Worm (Caenorhabditis elegans): ENCODE data around the gene C07A9.10.

C07A9.10 gene

ce11 chrIII:9685959-9686358 is at the start of gene C07A9.10:
Gene C07A9.10 (minus strand): TSS chrIII:9686059.
- TF ChIP-seq mdl-1 (tag; optimal IDR thresholded peaks at IDR 0.05) = no peak
- TF ChIP-seq tbx-2 (tag; optimal IDR thresholded peaks at IDR 0.05) = no peak
- TF ChIP-seq nhr-11 (tag; optimal IDR thresholded peaks at IDR 0.05) = no peak
- TF ChIP-seq ceh-9 (tag; optimal IDR thresholded peaks at IDR 0.05) = no peak
- no peak for TF ChIP-seq nfya-1 (tag; optimal IDR thresholded peaks at IDR 0.05; ENCODE audit: insufficient read depth)
- TF ChIP-seq fos-1 (tag; optimal IDR thresholded peaks at IDR 0.05) = no peak
- no peak for TF ChIP-seq nhr-67 (tag; optimal IDR thresholded peaks at IDR 0.05)
- TF ChIP-seq ztf-4 (tag; optimal IDR thresholded peaks at IDR 0.05) = no peak
- no peak for TF ChIP-seq lsy-12 (tag; optimal IDR thresholded peaks at IDR 0.05)

- no peak for TF ChIP-seq sea-2 (GFP tag; optimal IDR thresholded peaks at IDR 0.05)
- TF ChIP-seq lsy-12 (tag; optimal IDR thresholded peaks at IDR 0.05) = no peak
- TF ChIP-seq skn-1 (tag; optimal IDR thresholded peaks at IDR 0.05) = no peak
- TF ChIP-seq daf-12 (tag; optimal IDR thresholded peaks at IDR 0.05) = no peak
- TF ChIP-seq ceh-16 (tag; optimal IDR thresholded peaks at IDR 0.05) = no peak
Measured at ce11 chrIII:9734030-9734429, 48.2 kb upstream of the C07A9.10 start.

- TF ChIP-seq ceh-82 (tag; optimal IDR thresholded peaks at IDR 0.05) (no peak), lsy-12 (tag; optimal IDR thresholded peaks at IDR 0.05) (no peak), nhr-25 (tag; optimal IDR thresholded peaks at IDR 0.05) (peak; percentile 2), elt-1 (tag; optimal IDR thresholded peaks at IDR 0.05) (no peak), nhr-23 (tag; optimal IDR thresholded peaks at IDR 0.05) (peak; percentile 63)
Measured at ce11 chrIII:9733333-9733732, 47.5 kb upstream of the C07A9.10 start.

ce11 chrIII:9731313-9731912 is 45.6 kb upstream of the C07A9.10 start:
- TF ChIP-seq lin-39 (tag; optimal IDR thresholded peaks at IDR 0.05) (peak; percentile 66), elt-2 (tag; optimal IDR thresholded peaks at IDR 0.05) (no peak), unc-62 (GFP tag; optimal IDR thresholded peaks at IDR 0.05) (peak; percentile 42), snpc-4 (tag; optimal IDR thresholded peaks at IDR 0.05) (no peak)

- no peak for TF ChIP-seq fkh-2 (tag; optimal IDR thresholded peaks at IDR 0.05)
- no peak for TF ChIP-seq ceh-16 (tag; optimal IDR thresholded peaks at IDR 0.05)
- TF ChIP-seq elt-2 (tag; optimal IDR thresholded peaks at IDR 0.05) = no peak
- TF ChIP-seq unc-39 (tag; optimal IDR thresholded peaks at IDR 0.05) = no peak
Measured at ce11 chrIII:9730407-9730806, 44.5 kb upstream of the C07A9.10 start.

- no peak for TF ChIP-seq eor-1 (tag; optimal IDR thresholded peaks at IDR 0.05)
- TF ChIP-seq elt-3 (tag; optimal IDR thresholded peaks at IDR 0.05) = no peak
- no peak for TF ChIP-seq elt-2 (tag; optimal IDR thresholded peaks at IDR 0.05)
- no peak for TF ChIP-seq nhr-67 (tag; optimal IDR thresholded peaks at IDR 0.05)
- no peak for TF ChIP-seq pha-4 (tag; optimal IDR thresholded peaks at IDR 0.05)
- TF ChIP-seq ceh-28 (tag; optimal IDR thresholded peaks at IDR 0.05) = no peak
- TF ChIP-seq ceh-82 (tag; optimal IDR thresholded peaks at IDR 0.05) = no peak
- no peak for TF ChIP-seq ztf-4 (tag; optimal IDR thresholded peaks at IDR 0.05)
- no peak for TF ChIP-seq nhr-23 (tag; optimal IDR thresholded peaks at IDR 0.05)
- TF ChIP-seq egl-5 (tag; optimal IDR thresholded peaks at IDR 0.05) = no peak
- no peak for TF ChIP-seq ama-1 (optimal IDR thresholded peaks at IDR 0.05)
- no peak for TF ChIP-seq skn-1 (tag; optimal IDR thresholded peaks at IDR 0.05)
- no peak for TF ChIP-seq nhr-28 (tag; optimal IDR thresholded peaks at IDR 0.05)
- no peak for TF ChIP-seq sea-2 (GFP tag; optimal IDR thresholded peaks at IDR 0.05)
- no peak for TF ChIP-seq pqm-1 (tag; optimal IDR thresholded peaks at IDR 0.05)
- no peak for TF ChIP-seq unc-39 (tag; optimal IDR thresholded peaks at IDR 0.05)
- no peak for TF ChIP-seq tbx-2 (tag; optimal IDR thresholded peaks at IDR 0.05)
- no peak for TF ChIP-seq ZK546.5 (tag; optimal IDR thresholded peaks at IDR 0.05)
Measured at ce11 chrIII:9727439-9727838, 41.6 kb upstream of the C07A9.10 start, which contains the start of gene C07A9.12. Gene C07A9.12 (minus strand): TSS chrIII:9727539.
